Worm (Caenorhabditis elegans): ENCODE data around the gene srw-95.

DNA sequence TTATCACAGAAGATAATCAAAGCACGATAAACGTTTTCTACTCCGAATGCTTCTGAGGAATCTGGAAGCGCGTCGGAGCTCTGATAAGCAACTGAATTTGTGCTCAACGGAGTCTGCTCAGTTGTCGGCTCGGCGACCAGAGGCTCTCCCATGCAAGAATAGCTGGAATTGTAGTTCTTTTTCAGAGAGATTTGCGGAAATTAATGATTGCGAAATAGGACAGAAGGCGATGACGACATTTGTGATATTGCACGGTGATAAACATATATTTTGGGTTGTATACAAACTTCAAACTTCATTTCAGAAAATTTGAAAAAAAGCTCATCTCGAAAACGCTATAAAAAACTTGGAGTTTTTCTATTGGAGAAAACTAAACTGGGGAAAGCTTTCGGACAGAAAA, 2.1 kb upstream of the srw-95 start, which contains the start of gene H06H21.37:
- TF ChIP-seq unc-62 (GFP tag; optimal IDR thresholded peaks at IDR 0.05) (no peak), elt-2 (tag; optimal IDR thresholded peaks at IDR 0.05) (no peak), C04F5.9 (tag; optimal IDR thresholded peaks at IDR 0.05) (no peak)
